Worm (Caenorhabditis elegans) whole organism, young adult: Measurements from ENCODE around the gene cone-1.

Experiments
- B0336.3 ChIP-seq: fragments of 200-800 bp; sonication (Bioruptor generic); IDR thresholded peaks from 2 replicates; pipeline ENCODE4 v1.3.6; 2022; ENCODE audit warnings: missing genetic modification characterization, missing compliant biosample characterization
- C06A6.2 ChIP-seq: fragments of 200-800 bp; sonication (Bioruptor generic); conservative IDR thresholded peaks from 2 replicates; pipeline ENCODE4 v1.3.6; 2022; ENCODE audit warnings: missing genetic modification characterization, missing compliant biosample characterization
- F55B11.4 ChIP-seq: sonication (generic microtip); optimal IDR thresholded peaks from 2 replicates; lab custom pipeline; 2016; ENCODE audit warnings: missing compliant biosample characterization, missing genetic modification characterization, borderline replicate concordance; ENCODE audit not compliant: insufficient read depth
- F57C9.4 ChIP-seq: sonication (generic microtip); optimal IDR thresholded peaks from 2 replicates; lab custom pipeline; 2017; ENCODE audit warnings: mild to moderate bottlenecking, missing genetic modification characterization, missing compliant biosample characterization
- K11D2.4 ChIP-seq: fragments of 200-800 bp; sonication (Bioruptor generic); IDR thresholded peaks from 2 replicates; pipeline ENCODE4 v1.3.6; 2022; ENCODE audit warnings: missing genetic modification reagents, missing genetic modification characterization, missing compliant biosample characterization
- K12H6.12 ChIP-seq: fragments of 200-800 bp; sonication (Bioruptor generic); optimal IDR thresholded peaks from 2 replicates; lab custom pipeline; 2018; ENCODE audit warnings: mild to moderate bottlenecking, missing genetic modification characterization, missing compliant biosample characterization
- T26A5.8 ChIP-seq: sonication (generic microtip); optimal IDR thresholded peaks from 2 replicates; lab custom pipeline; 2016; ENCODE audit warnings: missing genetic modification characterization, missing compliant biosample characterization
- Y56A3A.18 ChIP-seq: fragments of 200-800 bp; sonication (Bioruptor generic); IDR thresholded peaks from 2 replicates; pipeline ENCODE4 v1.3.6; 2022; ENCODE audit warnings: missing genetic modification reagents, missing genetic modification characterization, missing compliant biosample characterization
- Y95B8A.8 ChIP-seq: fragments of 200-800 bp; sonication (Bioruptor generic); IDR thresholded peaks from 2 replicates; pipeline ENCODE4 v1.3.6; 2022; ENCODE audit warnings: missing genetic modification reagents, missing genetic modification characterization, missing compliant biosample characterization
- ZK185.1 ChIP-seq: sonication (generic microtip); optimal IDR thresholded peaks from 2 replicates; lab custom pipeline; 2016; ENCODE audit warnings: mild to moderate bottlenecking, missing genetic modification characterization, missing compliant biosample characterization; ENCODE audit not compliant: poor library complexity, severe bottlenecking
- akir-1 ChIP-seq: fragments of 200-800 bp; sonication (Bioruptor generic); optimal IDR thresholded peaks from 2 replicates; lab custom pipeline; 2018; ENCODE audit warnings: mild to moderate bottlenecking, missing genetic modification characterization, moderate library complexity, missing compliant biosample characterization
- ama-1 ChIP-seq, 3 experiments: fragments of 150-350 bp in 1 of 3; sonication (generic microtip) in 2 of 3; optimal IDR thresholded peaks; 2 replicates each; lab custom pipeline; 2014 to 2018; ENCODE audit warnings: missing biosample characterization in 2 of 3, missing genetic modification characterization in 2 of 3, missing genetic modification reagents in 2 of 3
- aptf-3 ChIP-seq: fragments of 200-800 bp; sonication (Bioruptor generic); IDR thresholded peaks from 2 replicates; pipeline ENCODE4 v1.3.6; 2022; ENCODE audit warnings: missing genetic modification characterization, missing compliant biosample characterization
- athp-1 ChIP-seq: sonication (generic microtip); optimal IDR thresholded peaks from 2 replicates; lab custom pipeline; 2017; ENCODE audit warnings: mild to moderate bottlenecking, missing genetic modification characterization, missing compliant biosample characterization
- attf-3 ChIP-seq: fragments of 200-800 bp; sonication (Bioruptor generic); conservative IDR thresholded peaks from 2 replicates; pipeline ENCODE4 v1.3.6; 2022; ENCODE audit warnings: missing genetic modification reagents, missing genetic modification characterization, missing compliant biosample characterization
- attf-6 ChIP-seq: fragments of 200-800 bp; sonication (Bioruptor generic); IDR thresholded peaks from 2 replicates; pipeline ENCODE4 v1.3.6; 2022; ENCODE audit warnings: missing genetic modification reagents, missing genetic modification characterization, missing compliant biosample characterization
- bed-1 ChIP-seq: fragments of 200-800 bp; sonication (Bioruptor generic); IDR thresholded peaks from 2 replicates; pipeline ENCODE4 v1.3.6; 2022; ENCODE audit warnings: missing genetic modification reagents, missing genetic modification characterization, missing compliant biosample characterization
- bed-2 ChIP-seq: fragments of 200-800 bp; sonication (Bioruptor generic); IDR thresholded peaks from 2 replicates; pipeline ENCODE4 v1.3.6; 2022; ENCODE audit warnings: missing genetic modification reagents, missing genetic modification characterization, missing compliant biosample characterization
- cebp-1 ChIP-seq, 2 experiments: fragments of 200-800 bp in 1 of 2; sonication (Bioruptor generic) in 1 of 2; sonication (generic microtip) in 1 of 2; IDR thresholded peaks in 1 of 2; optimal IDR thresholded peaks in 1 of 2; 2 replicates each; pipeline versions ENCODE4 v1.3.6 to Lab custom; 2017 to 2022; ENCODE audit warnings: missing compliant biosample characterization in 2 of 2, missing genetic modification characterization in 2 of 2, mild to moderate bottlenecking in 1 of 2, missing genetic modification reagents in 1 of 2, moderate library complexity in 1 of 2
- ceh-27 ChIP-seq: fragments of 200-800 bp; sonication (Bioruptor generic); optimal IDR thresholded peaks from 2 replicates; lab custom pipeline; 2018; ENCODE audit warnings: mild to moderate bottlenecking, missing genetic modification characterization, moderate library complexity, missing compliant biosample characterization
- ceh-40 ChIP-seq: fragments of 200-800 bp; sonication (Bioruptor generic); IDR thresholded peaks from 2 replicates; pipeline ENCODE4 v1.3.6; 2022; ENCODE audit warnings: missing genetic modification characterization, missing compliant biosample characterization
- egl-18 ChIP-seq: fragments of 200-800 bp; sonication (Bioruptor generic); IDR thresholded peaks from 2 replicates; pipeline ENCODE4 v1.3.6; 2022; ENCODE audit warnings: missing genetic modification reagents, missing genetic modification characterization, missing compliant biosample characterization
- egl-44 ChIP-seq: fragments of 200-800 bp; sonication (Bioruptor generic); IDR thresholded peaks from 2 replicates; pipeline ENCODE4 v1.3.6; 2022; ENCODE audit warnings: missing genetic modification reagents, missing genetic modification characterization, missing compliant biosample characterization
- hlh-12 ChIP-seq: sonication (generic microtip); optimal IDR thresholded peaks from 2 replicates; lab custom pipeline; 2016; ENCODE audit warnings: missing genetic modification characterization, missing compliant biosample characterization
- hmg-1.2 ChIP-seq: fragments of 200-800 bp; sonication (Bioruptor generic); IDR thresholded peaks from 2 replicates; pipeline ENCODE4 v1.3.6; 2022; ENCODE audit warnings: missing genetic modification reagents, missing genetic modification characterization, missing compliant biosample characterization
- hrde-1 ChIP-seq: sonication (generic microtip); optimal IDR thresholded peaks from 2 replicates; lab custom pipeline; 2016; ENCODE audit warnings: missing genetic modification characterization, mild to moderate bottlenecking, missing compliant biosample characterization, moderate library complexity, missing genotype, missing genetic modification reagents, borderline replicate concordance
- let-526 ChIP-seq: fragments of 200-800 bp; sonication (Bioruptor generic); IDR thresholded peaks from 2 replicates; pipeline ENCODE4 v1.3.6; 2022; ENCODE audit warnings: missing genetic modification reagents, missing genetic modification characterization, missing compliant biosample characterization
- lin-35 ChIP-seq, 3 experiments: fragments of 150-350 bp in 2 of 3; sonication (generic microtip) in 1 of 3; optimal IDR thresholded peaks; 2 replicates each; lab custom pipeline; 2014 to 2018; ENCODE audit warnings: missing biosample characterization in 3 of 3, missing genetic modification characterization in 3 of 3, missing genetic modification reagents in 3 of 3
- lin-40 ChIP-seq: sonication (generic microtip); optimal IDR thresholded peaks from 2 replicates; lab custom pipeline; 2016; ENCODE audit warnings: missing genetic modification characterization, mild to moderate bottlenecking, missing compliant biosample characterization, missing genotype, missing genetic modification reagents
- lin-54 ChIP-seq: fragments of 200-800 bp; sonication (Bioruptor generic); optimal IDR thresholded peaks from 2 replicates; lab custom pipeline; 2018; ENCODE audit warnings: mild to moderate bottlenecking, missing genetic modification characterization, missing compliant biosample characterization
- madf-10 ChIP-seq: sonication (generic microtip); optimal IDR thresholded peaks from 2 replicates; lab custom pipeline; 2016; ENCODE audit warnings: mild to moderate bottlenecking, missing genetic modification characterization, missing compliant biosample characterization
- madf-6 ChIP-seq: fragments of 200-800 bp; sonication (Bioruptor generic); IDR thresholded peaks from 2 replicates; pipeline ENCODE4 v1.3.6; 2022; ENCODE audit warnings: missing genetic modification reagents, missing genetic modification characterization, missing compliant biosample characterization
- mxl-1 ChIP-seq: sonication (generic microtip); optimal IDR thresholded peaks from 2 replicates; lab custom pipeline; 2016; ENCODE audit warnings: missing genetic modification characterization, missing compliant biosample characterization
- nfyb-1 ChIP-seq: fragments of 200-800 bp; sonication (Bioruptor generic); IDR thresholded peaks from 2 replicates; pipeline ENCODE4 v1.3.6; 2022; ENCODE audit warnings: missing genetic modification reagents, missing genetic modification characterization, missing compliant biosample characterization
- rec-8 ChIP-seq, 2 experiments: sonication (generic microtip); optimal IDR thresholded peaks; 2 replicates each; lab custom pipeline; 2016; ENCODE audit warnings: mild to moderate bottlenecking in 2 of 2, missing genetic modification characterization in 2 of 2, missing genetic modification reagents in 2 of 2, missing genotype in 2 of 2, missing biosample characterization in 1 of 2, missing compliant biosample characterization in 1 of 2, moderate library complexity in 1 of 2
- snpc-1.3 ChIP-seq: sonication (generic microtip); optimal IDR thresholded peaks from 2 replicates; lab custom pipeline; 2017; ENCODE audit warnings: missing genetic modification characterization, mild to moderate bottlenecking, missing compliant biosample characterization, antibody characterized with exemption, moderate library complexity, missing genotype, missing genetic modification reagents; ENCODE audit not compliant: insufficient read depth
- snpc-4 ChIP-seq, 5 experiments: fragments of 150-350 bp in 1 of 5; sonication (generic microtip) in 4 of 5; optimal IDR thresholded peaks; 2 replicates each; lab custom pipeline; 2014 to 2018; ENCODE audit warnings: missing genetic modification characterization in 5 of 5, missing biosample characterization in 3 of 5, antibody characterized with exemption in 2 of 5, mild to moderate bottlenecking in 2 of 5, missing compliant biosample characterization in 2 of 5, missing genotype in 2 of 5, moderate library complexity in 2 of 5, missing genetic modification reagents in 1 of 5
- tlf-1 ChIP-seq: fragments of 200-800 bp; sonication (Bioruptor generic); optimal IDR thresholded peaks from 2 replicates; lab custom pipeline; 2018; ENCODE audit warnings: mild to moderate bottlenecking, missing genetic modification characterization, missing compliant biosample characterization
- unc-130 ChIP-seq: sonication (generic microtip); optimal IDR thresholded peaks from 2 replicates; lab custom pipeline; 2016; ENCODE audit warnings: missing genetic modification reagents, missing genetic modification characterization, missing compliant biosample characterization
- zfh-2 ChIP-seq: fragments of 200-800 bp; sonication (Bioruptor generic); conservative IDR thresholded peaks from 2 replicates; pipeline ENCODE4 v1.3.6; 2022; ENCODE audit warnings: missing genetic modification reagents, missing genetic modification characterization, missing compliant biosample characterization
- zim-3 ChIP-seq: sonication (generic microtip); optimal IDR thresholded peaks from 2 replicates; lab custom pipeline; 2017; ENCODE audit warnings: mild to moderate bottlenecking, missing genetic modification characterization, moderate library complexity, missing compliant biosample characterization
- ztf-22 ChIP-seq: fragments of 200-800 bp; sonication (Bioruptor generic); optimal IDR thresholded peaks from 2 replicates; lab custom pipeline; 2018; ENCODE audit warnings: mild to moderate bottlenecking, missing genetic modification characterization, moderate library complexity, missing compliant biosample characterization
- ztf-26 ChIP-seq: sonication (generic microtip); optimal IDR thresholded peaks from 2 replicates; lab custom pipeline; 2017; ENCODE audit warnings: missing genetic modification characterization, missing compliant biosample characterization

Gene cone-1

DNA sequence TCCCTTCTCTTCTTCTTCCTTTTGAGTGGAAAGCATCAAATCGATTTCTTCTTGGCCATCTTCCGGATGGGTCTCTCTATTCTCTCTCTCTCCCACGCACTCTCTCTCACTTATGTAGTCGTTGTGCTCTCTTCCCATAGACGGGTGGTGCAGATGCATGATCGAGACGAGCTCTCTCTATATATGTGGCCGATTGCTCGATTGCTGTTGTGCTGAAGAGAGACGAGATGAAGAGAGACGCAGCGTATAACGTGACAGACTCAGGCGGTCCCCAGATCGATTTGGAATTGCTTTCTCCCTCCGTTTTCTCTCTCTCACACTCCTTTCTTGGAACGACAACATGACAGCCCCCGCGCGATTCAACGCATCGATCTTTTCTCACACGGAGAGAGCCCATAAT lies 2.3 kb downstream of the cone-1 start:
- TF ChIP-seq C06A6.2 (GFP tag; lab: Robert Waterston, UW), result no peak
- no peak for TF ChIP-seq Y56A3A.18
- TF ChIP-seq attf-6, result no peak
- TF ChIP-seq K12H6.12 (tag; lab: Kevin White, UChicago), result peak; percentile 13
- TF ChIP-seq bed-2 (GFP tag; lab: Robert Waterston, UW), result no peak
- TF ChIP-seq hmg-1.2 (GFP tag; lab: Robert Waterston, UW), result peak; percentile 22; the same call in 1 of the 2 replicates
- peak; percentile 37 for TF ChIP-seq madf-10 (tag; lab: Kevin White, UChicago)
- no peak for TF ChIP-seq ztf-22 (GFP tag; lab: Kevin White, UChicago)
- peak; percentile 4 for TF ChIP-seq ceh-27 (GFP tag; lab: Kevin White, UChicago)
- no peak for TF ChIP-seq ama-1 (optimal IDR thresholded peaks at IDR 0.05; lab: Kevin White, UChicago)
- TF ChIP-seq ama-1 (GFP tag; optimal IDR thresholded peaks at IDR 0.05; lab: Kevin White, UChicago), result no peak
- TF ChIP-seq lin-40 (tag; lab: Kevin White, UChicago), result peak; percentile 32
- no peak for TF ChIP-seq let-526 (GFP tag; lab: Robert Waterston, UW)
- no peak for TF ChIP-seq cebp-1 (GFP tag; IDR thresholded peaks at IDR 0.05; lab: Robert Waterston, UW)
- TF ChIP-seq cebp-1 (tag; optimal IDR thresholded peaks at IDR 0.05; lab: Kevin White, UChicago), result peak; percentile 23
- TF ChIP-seq nfyb-1 (GFP tag; lab: Robert Waterston, UW), result 0 out of 2 replicates have a peak, but pooled peaks have one; percentile 38
- TF ChIP-seq attf-3 (GFP tag; lab: Robert Waterston, UW), result no peak
- no peak for TF ChIP-seq unc-130
- TF ChIP-seq lin-35 (GFP tag; optimal IDR thresholded peaks at IDR 0.05; lab: Kevin White, UChicago), result peak in 1 of 3 experiments; percentile 9
- TF ChIP-seq zfh-2 (GFP tag; lab: Robert Waterston, UW), result peak; percentile 71

DNA sequence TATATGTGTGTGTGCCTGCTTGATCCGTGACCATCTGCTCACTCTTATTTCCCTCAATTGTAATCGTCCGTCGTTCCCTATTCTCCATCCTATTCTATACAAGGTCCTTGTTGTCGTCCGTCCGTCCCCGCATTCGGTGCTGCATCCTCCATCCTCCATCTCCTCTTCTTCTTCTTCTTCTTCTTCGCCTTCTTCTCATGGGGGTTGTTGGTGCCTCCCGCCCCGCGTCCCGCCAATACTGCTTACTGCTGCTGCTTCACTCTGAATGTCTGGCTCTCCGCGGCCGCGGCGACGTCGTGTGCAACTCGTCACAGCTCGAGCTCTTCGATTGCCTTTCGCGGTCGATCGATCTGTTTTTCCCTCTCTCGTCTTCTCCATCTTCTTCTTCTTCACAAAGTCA lies 4.7 kb downstream of the cone-1 start:
- TF ChIP-seq hrde-1 (tag; lab: Kevin White, UChicago) (no peak), cebp-1 (GFP tag; IDR thresholded peaks at IDR 0.05; lab: Robert Waterston, UW) (no peak), cebp-1 (tag; optimal IDR thresholded peaks at IDR 0.05; lab: Kevin White, UChicago) (peak; percentile 48), attf-3 (GFP tag; lab: Robert Waterston, UW) (no peak), lin-35 (GFP tag; optimal IDR thresholded peaks at IDR 0.05; lab: Kevin White, UChicago) (no peak), akir-1 (GFP tag; lab: Kevin White, UChicago) (no peak), madf-6 (no peak), B0336.3 (GFP tag; lab: Robert Waterston, UW) (no peak), mxl-1 (tag; lab: Kevin White, UChicago) (no peak), hlh-12 (no peak), Y95B8A.8 (no peak), K12H6.12 (tag; lab: Kevin White, UChicago) (peak; percentile 71), egl-18 (GFP tag; lab: Robert Waterston, UW) (0 out of 2 replicates have a peak, but pooled peaks have one; percentile 18), snpc-1.3 (tag; lab: Kevin White, UChicago) (no peak), lin-54 (GFP tag; lab: Kevin White, UChicago) (no peak), F55B11.4 (tag; lab: Kevin White, UChicago) (no peak), snpc-4 (GFP tag; optimal IDR thresholded peaks at IDR 0.05; lab: Kevin White, UChicago) (no peak), snpc-4 (tag; optimal IDR thresholded peaks at IDR 0.05; lab: Kevin White, UChicago) (no peak), egl-44 (GFP tag; lab: Robert Waterston, UW) (no peak), ceh-40 (no peak), rec-8 (tag; optimal IDR thresholded peaks at IDR 0.05; lab: Kevin White, UChicago) (no peak), bed-1 (no peak), K11D2.4 (GFP tag; lab: Robert Waterston, UW) (no peak), athp-1 (tag; lab: Kevin White, UChicago) (no peak), ztf-26 (tag; lab: Kevin White, UChicago) (no peak), zim-3 (tag; lab: Kevin White, UChicago) (no peak), C06A6.2 (GFP tag; lab: Robert Waterston, UW) (no peak), F57C9.4 (tag; lab: Kevin White, UChicago) (no peak), nfyb-1 (GFP tag; lab: Robert Waterston, UW) (no peak), aptf-3 (GFP tag; lab: Robert Waterston, UW) (no peak), zfh-2 (GFP tag; lab: Robert Waterston, UW) (peak; percentile 94), T26A5.8 (no peak), ama-1 (optimal IDR thresholded peaks at IDR 0.05; lab: Kevin White, UChicago) (no peak), ama-1 (GFP tag; optimal IDR thresholded peaks at IDR 0.05; lab: Kevin White, UChicago) (no peak), tlf-1 (GFP tag; lab: Kevin White, UChicago) (no peak), ZK185.1 (no peak), madf-10 (tag; lab: Kevin White, UChicago) (peak; percentile 92)
